Worm (Caenorhabditis elegans) whole organism, L1 larva: Measurements from ENCODE around the gene sup-36.

Experiments used
- C16A3.4 ChIP-seq: fragments of 150-350 bp; optimal IDR thresholded peaks from 2 replicates; lab custom pipeline; 2014; ENCODE audit warnings: missing biosample characterization, missing genetic modification characterization
- F16B12.6 ChIP-seq: fragments of 150-350 bp; optimal IDR thresholded peaks from 2 replicates; lab custom pipeline; 2014; ENCODE audit warnings: missing biosample characterization, missing genetic modification characterization
- aly-2 ChIP-seq: fragments of 150-350 bp; optimal IDR thresholded peaks from 2 replicates; lab custom pipeline; 2014; ENCODE audit warnings: missing biosample characterization, missing genetic modification characterization
- ama-1 ChIP-seq: fragments of 150-350 bp; optimal IDR thresholded peaks from 2 replicates; lab custom pipeline; 2014
- blmp-1 ChIP-seq: fragments of 150-350 bp; optimal IDR thresholded peaks from 2 replicates; lab custom pipeline; 2014; ENCODE audit warnings: missing biosample characterization, missing genetic modification characterization
- ceh-82 ChIP-seq, 3 experiments: fragments of 150-350 bp in 1 of 3; sonication (generic microtip) in 2 of 3; optimal IDR thresholded peaks; 2 replicates each; lab custom pipeline; 2014 to 2017; ENCODE audit warnings: missing biosample characterization in 3 of 3, missing genetic modification characterization in 3 of 3
- ceh-88 ChIP-seq: fragments of 200-800 bp; sonication (Bioruptor generic); IDR thresholded peaks from 2 replicates; pipeline ENCODE4 v1.3.6; 2022; ENCODE audit warnings: missing genetic modification characterization, missing compliant biosample characterization
- ces-1 ChIP-seq: fragments of 150-350 bp; optimal IDR thresholded peaks from 2 replicates; lab custom pipeline; 2014; ENCODE audit warnings: missing biosample characterization, missing genetic modification reagents, missing genetic modification characterization
- dpl-1 ChIP-seq, 3 experiments: fragments of 150-350 bp in 2 of 3; sonication (generic microtip) in 1 of 3; optimal IDR thresholded peaks; 2 replicates each; lab custom pipeline; 2014 to 2017; ENCODE audit warnings: missing biosample characterization in 3 of 3, missing genetic modification characterization in 3 of 3, missing genetic modification reagents in 3 of 3
- dsc-1 ChIP-seq: sonication (generic microtip); optimal IDR thresholded peaks from 2 replicates; lab custom pipeline; 2016; ENCODE audit warnings: mild to moderate bottlenecking, missing genetic modification characterization, missing compliant biosample characterization
- efl-1 ChIP-seq, 4 experiments: fragments of 150-350 bp; optimal IDR thresholded peaks in 3 of 4; peaks in 1 of 4; 1 replicate in 1 of 4; 2 replicates in 3 of 4; lab custom pipeline; 2014; ENCODE audit warnings: missing biosample characterization in 2 of 4, missing genetic modification characterization in 2 of 4, missing genetic modification reagents in 2 of 4
- egl-13 ChIP-seq: sonication (generic microtip); optimal IDR thresholded peaks from 2 replicates; lab custom pipeline; 2016; ENCODE audit warnings: missing genotype, missing genetic modification reagents, missing genetic modification characterization, missing compliant biosample characterization
- elt-2 ChIP-seq: sonication (generic microtip); optimal IDR thresholded peaks from 2 replicates; lab custom pipeline; 2016; ENCODE audit warnings: missing genetic modification characterization, mild to moderate bottlenecking, inconsistent platforms, missing compliant biosample characterization, missing genetic modification reagents
- elt-3 ChIP-seq, 6 experiments: fragments of 150-350 bp in 1 of 6; sonication (generic microtip); optimal IDR thresholded peaks; 2 replicates each; lab custom pipeline; 2017 to 2018; ENCODE audit warnings: missing biosample characterization in 6 of 6, missing genetic modification characterization in 6 of 6, inconsistent platforms in 1 of 6
- fkh-10 ChIP-seq: sonication (generic microtip); optimal IDR thresholded peaks from 2 replicates; lab custom pipeline; 2017; ENCODE audit warnings: missing biosample characterization, missing genetic modification reagents, missing genetic modification characterization
- irx-1 ChIP-seq: sonication (generic microtip); optimal IDR thresholded peaks from 2 replicates; lab custom pipeline; 2016; ENCODE audit warnings: missing genetic modification characterization, missing compliant biosample characterization
- isw-1 ChIP-seq: fragments of 200-800 bp; sonication (Bioruptor generic); IDR thresholded peaks from 2 replicates; pipeline ENCODE4 v1.3.6; 2022; ENCODE audit warnings: missing genetic modification characterization, missing compliant biosample characterization
- jun-1 ChIP-seq: fragments of 150-350 bp; optimal IDR thresholded peaks from 2 replicates; lab custom pipeline; 2014; ENCODE audit warnings: missing biosample characterization, missing genetic modification reagents, missing genetic modification characterization
- lin-14 ChIP-seq: fragments of 200-800 bp; sonication (Bioruptor generic); optimal IDR thresholded peaks from 2 replicates; lab custom pipeline; 2018; ENCODE audit warnings: mild to moderate bottlenecking, missing genetic modification characterization, moderate library complexity, missing compliant biosample characterization
- lin-15B ChIP-seq: fragments of 150-350 bp; sonication (generic microtip); optimal IDR thresholded peaks from 3 replicates; lab custom pipeline; 2014; ENCODE audit warnings: missing biosample characterization, missing genetic modification characterization
- lin-35 ChIP-seq, 2 experiments: fragments of 150-350 bp; optimal IDR thresholded peaks; 2 replicates each; lab custom pipeline; 2014; ENCODE audit warnings: missing biosample characterization in 2 of 2, missing genetic modification characterization in 2 of 2, missing genetic modification reagents in 2 of 2
- lir-3 ChIP-seq: sonication (generic microtip); optimal IDR thresholded peaks from 2 replicates; lab custom pipeline; 2016; ENCODE audit warnings: mild to moderate bottlenecking, missing genetic modification characterization, moderate library complexity, missing compliant biosample characterization; ENCODE audit not compliant: poor library complexity
- lsy-2 ChIP-seq, 2 experiments: fragments of 150-350 bp; optimal IDR thresholded peaks; 2 replicates each; lab custom pipeline; 2014; ENCODE audit warnings: missing biosample characterization in 2 of 2, missing genetic modification characterization in 2 of 2
- mep-1 ChIP-seq: fragments of 150-350 bp; optimal IDR thresholded peaks from 2 replicates; lab custom pipeline; 2014; ENCODE audit warnings: missing biosample characterization, missing genetic modification characterization
- nhr-19 ChIP-seq: fragments of 200-800 bp; sonication (Bioruptor generic); conservative IDR thresholded peaks from 2 replicates; pipeline ENCODE4 v1.3.6; 2022; ENCODE audit warnings: missing genetic modification characterization, missing compliant biosample characterization
- nhr-28 ChIP-seq: fragments of 150-350 bp; optimal IDR thresholded peaks from 2 replicates; lab custom pipeline; 2014; ENCODE audit warnings: missing biosample characterization, missing genetic modification characterization
- nhr-71 ChIP-seq: sonication (generic microtip); optimal IDR thresholded peaks from 2 replicates; lab custom pipeline; 2016; ENCODE audit warnings: mild to moderate bottlenecking, missing genetic modification characterization, moderate library complexity, missing compliant biosample characterization
- nhr-84 ChIP-seq: sonication (generic microtip); optimal IDR thresholded peaks from 2 replicates; lab custom pipeline; 2017; ENCODE audit warnings: missing biosample characterization, missing genetic modification characterization
- pag-3 ChIP-seq: sonication (generic microtip); optimal IDR thresholded peaks from 2 replicates; lab custom pipeline; 2017; ENCODE audit warnings: missing genetic modification characterization, mild to moderate bottlenecking, missing compliant biosample characterization, antibody characterized with exemption, borderline replicate concordance; ENCODE audit not compliant: insufficient read depth
- pax-3 ChIP-seq: fragments of 200-800 bp; sonication (Bioruptor generic); optimal IDR thresholded peaks from 2 replicates; lab custom pipeline; 2018; ENCODE audit warnings: mild to moderate bottlenecking, missing genetic modification characterization, moderate library complexity, missing compliant biosample characterization
- pqm-1 ChIP-seq: sonication (generic microtip); optimal IDR thresholded peaks from 3 replicates; lab custom pipeline; 2017; ENCODE audit warnings: missing biosample characterization, missing genetic modification characterization
- rnt-1 ChIP-seq: sonication (generic microtip); optimal IDR thresholded peaks from 2 replicates; lab custom pipeline; 2016; ENCODE audit warnings: mild to moderate bottlenecking, missing genetic modification characterization, moderate library complexity, missing compliant biosample characterization
- skn-1 ChIP-seq: fragments of 150-350 bp; optimal IDR thresholded peaks from 2 replicates; lab custom pipeline; 2014; ENCODE audit warnings: missing biosample characterization, missing genetic modification characterization
- snu-23 ChIP-seq: sonication (generic microtip); optimal IDR thresholded peaks from 2 replicates; lab custom pipeline; 2016; ENCODE audit warnings: missing genetic modification characterization, missing compliant biosample characterization
- sox-4 ChIP-seq: sonication (generic microtip); optimal IDR thresholded peaks from 2 replicates; lab custom pipeline; 2016; ENCODE audit warnings: missing genetic modification characterization, missing compliant biosample characterization
- sup-37 ChIP-seq: fragments of 200-800 bp; sonication (Bioruptor generic); optimal IDR thresholded peaks from 2 replicates; lab custom pipeline; 2018; ENCODE audit warnings: mild to moderate bottlenecking, missing genetic modification characterization, missing compliant biosample characterization
- tlp-1 ChIP-seq: fragments of 150-350 bp; optimal IDR thresholded peaks from 2 replicates; lab custom pipeline; 2014; ENCODE audit warnings: missing biosample characterization, missing genetic modification characterization
- unc-30 ChIP-seq: sonication (generic microtip); optimal IDR thresholded peaks from 2 replicates; lab custom pipeline; 2017; ENCODE audit warnings: missing biosample characterization, missing genetic modification characterization
- unc-98 ChIP-seq: fragments of 200-800 bp; sonication (Bioruptor generic); IDR thresholded peaks from 2 replicates; pipeline ENCODE4 v1.3.6; 2022; ENCODE audit warnings: missing genetic modification characterization, missing compliant biosample characterization
- xbp-1 ChIP-seq: sonication (generic microtip); optimal IDR thresholded peaks from 2 replicates; lab custom pipeline; 2016; ENCODE audit warnings: missing genetic modification characterization, missing compliant biosample characterization
- zag-1 ChIP-seq: fragments of 150-350 bp; optimal IDR thresholded peaks from 2 replicates; lab custom pipeline; 2014; ENCODE audit warnings: missing biosample characterization, missing genetic modification characterization
- zip-4 ChIP-seq: fragments of 200-800 bp; sonication (Bioruptor generic); optimal IDR thresholded peaks from 2 replicates; lab custom pipeline; 2018; ENCODE audit warnings: mild to moderate bottlenecking, missing genetic modification characterization, moderate library complexity, missing compliant biosample characterization
- ztf-11 ChIP-seq, 2 experiments: sonication (generic microtip); optimal IDR thresholded peaks; 2 replicates each; lab custom pipeline; 2016 to 2017; ENCODE audit warnings: missing genetic modification characterization in 2 of 2, missing biosample characterization in 1 of 2, missing compliant biosample characterization in 1 of 2
- ztf-4 ChIP-seq: fragments of 150-350 bp; optimal IDR thresholded peaks from 2 replicates; lab custom pipeline; 2014; ENCODE audit warnings: missing biosample characterization, missing genetic modification characterization

Gene sup-36

DNA sequence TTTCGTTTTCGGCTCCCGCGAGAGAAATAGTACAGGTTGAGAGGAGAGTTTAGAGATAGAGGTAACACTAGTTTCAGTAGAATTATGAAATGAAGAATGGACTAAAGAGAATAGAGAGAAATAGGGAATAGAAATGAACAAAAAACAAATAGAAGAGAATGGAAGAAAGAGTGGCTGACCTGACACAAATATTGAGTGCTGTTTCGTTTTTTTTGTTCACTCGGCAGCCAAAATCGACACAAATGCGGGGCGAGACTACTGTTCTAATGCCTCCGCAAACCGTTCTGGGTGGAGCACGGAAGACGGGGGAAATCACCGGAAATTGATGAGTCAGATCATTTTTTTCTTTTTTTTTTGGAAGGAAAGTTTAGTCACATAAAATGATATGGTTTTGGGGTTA is 28.8 kb upstream of the sup-36 start:
- TF ChIP-seq nhr-19 (GFP tag; lab: Robert Waterston, UW) (no peak), pag-3 (tag; lab: Kevin White, UChicago) (no peak), pax-3 (tag; lab: Kevin White, UChicago) (no peak), efl-1 (optimal IDR thresholded peaks at IDR 0.05; lab: Kevin White, UChicago) (no peak), efl-1 (GFP tag; optimal IDR thresholded peaks at IDR 0.05 in 1 of 2; lab: Kevin White, UChicago) (peak in 1 of 2 experiments; percentile 84), aly-2 (tag; lab: Kevin White, UChicago) (no peak), jun-1 (tag; lab: Kevin White, UChicago) (no peak), lin-15B (tag; lab: Kevin White, UChicago) (no peak), F16B12.6 (no peak), tlp-1 (tag; lab: Kevin White, UChicago) (no peak), elt-3 (tag; optimal IDR thresholded peaks at IDR 0.05; lab: Kevin White, UChicago) (no peak), ztf-4 (tag; lab: Kevin White, UChicago) (no peak), nhr-71 (tag; lab: Kevin White, UChicago) (no peak), sox-4 (no peak), skn-1 (no peak), snu-23 (peak; percentile 4)

DNA sequence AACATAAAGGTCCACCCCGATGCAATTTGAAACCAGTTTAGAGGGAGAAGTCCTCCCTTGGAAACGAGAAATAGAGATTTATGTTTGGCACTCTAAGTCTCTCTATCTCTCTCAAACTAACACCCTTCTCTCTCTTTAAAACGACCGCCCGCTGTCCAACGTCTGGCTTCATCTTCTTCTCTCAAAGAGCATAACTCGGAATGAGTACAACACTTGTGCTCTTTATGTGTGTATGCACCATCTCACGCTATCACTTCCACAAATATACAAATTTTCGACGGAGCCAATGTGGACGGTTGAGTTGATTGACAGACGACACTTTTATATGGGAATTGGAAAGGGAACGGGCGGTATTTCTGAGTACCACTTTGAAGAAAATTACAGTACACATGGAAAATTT is 27.1 kb upstream of the sup-36 start:
- peak in 1 of 2 experiments; percentile 18 for TF ChIP-seq efl-1 (optimal IDR thresholded peaks at IDR 0.05; lab: Kevin White, UChicago)
- TF ChIP-seq efl-1 (GFP tag; optimal IDR thresholded peaks at IDR 0.05 in 1 of 2; lab: Kevin White, UChicago), result no peak
- no peak for TF ChIP-seq xbp-1 (tag; lab: Kevin White, UChicago)
- no peak for TF ChIP-seq isw-1 (GFP tag; lab: Robert Waterston, UW)
- TF ChIP-seq irx-1 (tag; lab: Kevin White, UChicago), result no peak
- TF ChIP-seq ceh-82 (tag; optimal IDR thresholded peaks at IDR 0.05; lab: Kevin White, UChicago), result peak in 1 of 3 experiments; percentile 20
- TF ChIP-seq lin-35 (GFP tag; optimal IDR thresholded peaks at IDR 0.05; lab: Kevin White, UChicago), result peak in 1 of 2 experiments; percentile 31
- TF ChIP-seq skn-1, result no peak
- TF ChIP-seq pag-3 (tag; lab: Kevin White, UChicago), result no peak
- peak; percentile 26 for TF ChIP-seq nhr-71 (tag; lab: Kevin White, UChicago)
- TF ChIP-seq sup-37 (GFP tag; lab: Kevin White, UChicago), result no peak
- no peak for TF ChIP-seq aly-2 (tag; lab: Kevin White, UChicago)
- TF ChIP-seq dsc-1 (tag; lab: Kevin White, UChicago), result peak; percentile 9
- no peak for TF ChIP-seq ztf-11 (tag; optimal IDR thresholded peaks at IDR 0.05; lab: Kevin White, UChicago)
- TF ChIP-seq, all 84 proteins: peak for 5

DNA sequence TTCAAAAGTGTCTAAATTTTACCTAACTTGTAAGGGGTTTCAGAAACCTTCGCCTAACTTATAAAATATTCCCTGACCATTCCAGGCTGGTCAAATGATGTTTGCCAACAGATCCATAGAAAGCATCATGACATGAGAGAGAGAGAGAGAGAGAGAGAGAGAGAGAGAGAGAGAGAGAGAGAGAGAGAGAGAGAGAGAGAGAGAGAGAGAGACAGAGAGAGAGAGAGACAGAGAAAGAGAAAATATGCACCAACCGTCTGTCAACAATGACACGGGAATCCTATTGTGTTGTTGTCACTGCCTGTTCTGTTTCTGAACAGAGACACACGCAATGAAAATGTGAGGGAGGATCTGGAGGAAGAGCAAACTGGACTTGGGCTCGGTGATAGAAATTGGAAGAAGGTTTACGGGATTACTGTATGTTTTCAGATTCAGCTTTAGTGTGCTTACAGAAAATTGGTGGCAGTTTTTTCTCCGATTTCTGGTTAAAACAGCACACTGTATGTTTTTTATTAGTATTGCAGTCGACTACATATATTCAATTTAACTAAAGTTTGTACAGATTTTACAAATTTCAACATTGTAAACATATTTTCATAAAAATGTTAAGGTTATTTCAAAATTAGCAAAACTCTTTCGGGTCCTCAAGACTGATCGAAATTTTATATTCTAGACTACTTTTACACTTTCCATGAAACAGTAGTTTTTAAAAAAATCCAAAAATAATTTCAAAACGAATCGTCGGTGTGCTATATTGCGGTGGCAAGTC is 25.3 kb upstream of the sup-36 start:
- TF ChIP-seq zag-1 (tag; lab: Kevin White, UChicago) (no peak), nhr-28 (tag; lab: Kevin White, UChicago) (no peak), nhr-19 (GFP tag; lab: Robert Waterston, UW) (no peak), egl-13 (tag; lab: Kevin White, UChicago) (no peak), zip-4 (no peak), elt-2 (tag; lab: Kevin White, UChicago) (no peak), ces-1 (no peak), blmp-1 (tag; lab: Kevin White, UChicago) (no peak), ceh-88 (GFP tag; lab: Robert Waterston, UW) (no peak), mep-1 (peak; percentile 40), dpl-1 (GFP tag; optimal IDR thresholded peaks at IDR 0.05; lab: Kevin White, UChicago) (no peak), C16A3.4 (no peak), pqm-1 (tag; lab: Kevin White, UChicago) (no peak), nhr-84 (tag; lab: Kevin White, UChicago) (no peak), rnt-1 (tag; lab: Kevin White, UChicago) (no peak), pag-3 (tag; lab: Kevin White, UChicago) (no peak), lir-3 (no peak), fkh-10 (no peak), unc-30 (tag; lab: Kevin White, UChicago) (no peak), lsy-2 (tag; optimal IDR thresholded peaks at IDR 0.05; lab: Kevin White, UChicago) (no peak), lin-14 (peak; percentile 13), aly-2 (tag; lab: Kevin White, UChicago) (no peak), xbp-1 (tag; lab: Kevin White, UChicago) (no peak), unc-98 (no peak), ztf-11 (tag; optimal IDR thresholded peaks at IDR 0.05; lab: Kevin White, UChicago) (no peak), dsc-1 (tag; lab: Kevin White, UChicago) (no peak), lin-35 (GFP tag; optimal IDR thresholded peaks at IDR 0.05; lab: Kevin White, UChicago) (peak in 1 of 2 experiments; percentile 47), efl-1 (optimal IDR thresholded peaks at IDR 0.05; lab: Kevin White, UChicago) (peak; percentile 12 to 27), efl-1 (GFP tag; optimal IDR thresholded peaks at IDR 0.05 in 1 of 2; lab: Kevin White, UChicago) (no peak), ama-1 (lab: Kevin White, UChicago) (no peak), jun-1 (tag; lab: Kevin White, UChicago) (peak; percentile 14), skn-1 (no peak)
